Fruit fly (Drosophila melanogaster) whole organism, embryonic: Measurements from ENCODE around the gene CG31809.

ENCODE experiments used
- ATbp ChIP-seq: fragments of 200-800 bp; sonication (Bioruptor generic); optimal IDR thresholded peaks from 2 replicates; lab custom pipeline; 2017; ENCODE audit warnings: missing biosample characterization, mild to moderate bottlenecking, missing genetic modification characterization, missing genetic modification reagents
- Abd-B ChIP-seq: fragments of 200-800 bp; sonication (Bioruptor generic); optimal IDR thresholded peaks from 2 replicates; lab custom pipeline; 2018; ENCODE audit warnings: missing biosample characterization, mild to moderate bottlenecking, missing genetic modification characterization, moderate library complexity
- Atf3 ChIP-seq: fragments of 200-800 bp; sonication (Bioruptor generic); optimal IDR thresholded peaks from 3 replicates; lab custom pipeline; 2016; ENCODE audit warnings: missing biosample characterization, missing genetic modification characterization
- CG11398 ChIP-seq: fragments of 200-800 bp; sonication (Bioruptor generic); optimal IDR thresholded peaks from 2 replicates; lab custom pipeline; 2016; ENCODE audit warnings: missing biosample characterization, missing genetic modification characterization
- CG12219 ChIP-seq: fragments of 200-800 bp; sonication (Bioruptor generic); optimal IDR thresholded peaks from 3 replicates; lab custom pipeline; 2018; ENCODE audit warnings: missing biosample characterization, mild to moderate bottlenecking, missing genetic modification characterization
- CG12236 ChIP-seq: fragments of 200-800 bp; sonication (Bioruptor generic); optimal IDR thresholded peaks from 2 replicates; lab custom pipeline; 2016; ENCODE audit warnings: missing biosample characterization, missing genetic modification characterization
- CG13624 ChIP-seq: fragments of 200-800 bp; sonication (Bioruptor generic); optimal IDR thresholded peaks from 2 replicates; lab custom pipeline; 2016; ENCODE audit warnings: missing biosample characterization, missing genetic modification characterization
- CG15514 ChIP-seq: fragments of 200-800 bp; sonication (Bioruptor generic); optimal IDR thresholded peaks from 3 replicates; lab custom pipeline; 2017; ENCODE audit warnings: missing biosample characterization, missing genetic modification characterization, mild to moderate bottlenecking, moderate library complexity, missing genetic modification reagents
- CG1603 ChIP-seq: fragments of 200-800 bp; sonication (Bioruptor generic); optimal IDR thresholded peaks from 2 replicates; lab custom pipeline; 2019; ENCODE audit warnings: missing biosample characterization, mild to moderate bottlenecking, missing genetic modification characterization, moderate library complexity
- CG31441 ChIP-seq: fragments of 200-800 bp; sonication (Bioruptor generic); IDR thresholded peaks from 2 replicates; pipeline ENCODE4 v1.3.6; 2022; ENCODE audit warnings: missing biosample characterization, missing genetic modification characterization
- CG32767 ChIP-seq: fragments of 200-800 bp; sonication (Bioruptor generic); IDR thresholded peaks from 2 replicates; pipeline ENCODE4 v1.3.6; 2022; ENCODE audit warnings: missing biosample characterization, missing genetic modification characterization
- CG34224 ChIP-seq: fragments of 200-800 bp; sonication (Bioruptor generic); IDR thresholded peaks from 3 replicates; pipeline ENCODE4 v1.3.6; 2022; ENCODE audit warnings: missing biosample characterization, missing genetic modification characterization; ENCODE audit not compliant: partially characterized antibody
- CG34422 ChIP-seq: fragments of 200-800 bp; sonication (Bioruptor generic); IDR thresholded peaks from 3 replicates; pipeline ENCODE4 v1.3.6; 2022; ENCODE audit warnings: missing biosample characterization, missing genetic modification characterization
- CG4360 ChIP-seq: fragments of 200-800 bp; sonication (Bioruptor generic); IDR thresholded peaks from 2 replicates; pipeline ENCODE4 v1.3.6; 2022; ENCODE audit warnings: missing biosample characterization, missing genetic modification characterization
- CG8281 ChIP-seq: fragments of 200-800 bp; sonication (Bioruptor generic); optimal IDR thresholded peaks from 2 replicates; lab custom pipeline; 2018; ENCODE audit warnings: missing biosample characterization, mild to moderate bottlenecking, missing genetic modification characterization, moderate library complexity
- CG8290 ChIP-seq, 3 experiments: fragments of 200-800 bp; sonication (Bioruptor generic); optimal IDR thresholded peaks; 2 replicates each; lab custom pipeline; 2016 to 2019; ENCODE audit warnings: missing biosample characterization in 3 of 3, missing genetic modification characterization in 3 of 3, mild to moderate bottlenecking in 2 of 3, moderate library complexity in 1 of 3
- CG8478 ChIP-seq: fragments of >200 bp; optimal IDR thresholded peaks from 2 replicates; lab custom pipeline; 2018
- CG8765 ChIP-seq: fragments of 200-800 bp; sonication (Bioruptor generic); IDR thresholded peaks from 2 replicates; pipeline ENCODE4 v1.3.6; 2022; ENCODE audit warnings: missing biosample characterization, missing genetic modification characterization
- CG9932 ChIP-seq: fragments of 200-800 bp; sonication (Bioruptor generic); IDR thresholded peaks from 2 replicates; pipeline ENCODE4 v1.3.6; 2022; ENCODE audit warnings: missing biosample characterization, missing genetic modification characterization
- CrebB ChIP-seq: fragments of 200-800 bp; sonication (Bioruptor generic); optimal IDR thresholded peaks from 3 replicates; lab custom pipeline; 2018; ENCODE audit warnings: missing biosample characterization, mild to moderate bottlenecking, missing genetic modification characterization
- D19A ChIP-seq: fragments of 200-800 bp; optimal IDR thresholded peaks from 3 replicates; lab custom pipeline; 2019; ENCODE audit warnings: missing biosample characterization, mild to moderate bottlenecking, missing genetic modification characterization, moderate library complexity
- E2f2 ChIP-seq: fragments of 200-800 bp; sonication (Bioruptor generic); IDR thresholded peaks from 2 replicates; pipeline ENCODE4 v1.3.6; 2022; ENCODE audit warnings: missing biosample characterization, missing genetic modification characterization
- Eip74EF ChIP-seq, 2 experiments: fragments of 200-800 bp in 1 of 2; fragments of >200 bp in 1 of 2; sonication (Bioruptor generic) in 1 of 2; optimal IDR thresholded peaks; 2 replicates each; lab custom pipeline; 2017 to 2019; ENCODE audit warnings: missing biosample characterization in 2 of 2, missing genetic modification characterization in 2 of 2, mild to moderate bottlenecking in 1 of 2, moderate library complexity in 1 of 2
- Ets65A ChIP-seq: fragments of 200-800 bp; sonication (Bioruptor generic); peaks from one replicate; lab custom pipeline; 2016; ENCODE audit warnings: missing biosample characterization, missing genetic modification characterization
- Gug ChIP-seq: fragments of 200-800 bp; sonication (Bioruptor generic); IDR thresholded peaks from 4 replicates; pipeline ENCODE4 v1.3.6; 2022; ENCODE audit warnings: missing biosample characterization, missing genetic modification characterization
- H15 ChIP-seq: fragments of 200-800 bp; sonication (Bioruptor generic); IDR thresholded peaks from 3 replicates; pipeline ENCODE4 v1.3.6; 2022; ENCODE audit warnings: missing biosample characterization, missing genetic modification characterization
- HHEX ChIP-seq: fragments of 200-800 bp; sonication (Bioruptor generic); optimal IDR thresholded peaks from 3 replicates; lab custom pipeline; 2017; ENCODE audit warnings: missing biosample characterization, mild to moderate bottlenecking, missing genetic modification characterization, missing genetic modification reagents
- Hand ChIP-seq: fragments of 200-800 bp; sonication (Bioruptor generic); optimal IDR thresholded peaks from 2 replicates; lab custom pipeline; 2017; ENCODE audit warnings: mild to moderate bottlenecking, missing biosample characterization, missing genetic modification reagents, missing genetic modification characterization
- Jarid2 ChIP-seq: fragments of 200-800 bp; sonication (Bioruptor generic); optimal IDR thresholded peaks from 3 replicates; lab custom pipeline; 2017; ENCODE audit warnings: mild to moderate bottlenecking, missing biosample characterization, missing genetic modification reagents, missing genetic modification characterization
- NK7.1 ChIP-seq: fragments of 200-800 bp; sonication (Bioruptor generic); optimal IDR thresholded peaks from 3 replicates; lab custom pipeline; 2016; ENCODE audit warnings: missing biosample characterization, missing genetic modification characterization
- PHDP ChIP-seq: fragments of 200-800 bp; sonication (Bioruptor generic); optimal IDR thresholded peaks from 3 replicates; lab custom pipeline; 2018; ENCODE audit warnings: missing biosample characterization, mild to moderate bottlenecking, missing genetic modification characterization, moderate library complexity
- Pdp1 ChIP-seq, 2 experiments: fragments of 200-800 bp; sonication (Bioruptor generic); optimal IDR thresholded peaks; 3 replicates each; lab custom pipeline; 2016; ENCODE audit warnings: missing biosample characterization in 2 of 2, missing genetic modification characterization in 2 of 2, mild to moderate bottlenecking in 1 of 2, moderate library complexity in 1 of 2
- Side ChIP-seq: fragments of 200-800 bp; sonication (Bioruptor generic); optimal IDR thresholded peaks from 2 replicates; lab custom pipeline; 2016; ENCODE audit warnings: missing biosample characterization, missing genetic modification characterization
- Taf1 ChIP-seq: fragments of 200-800 bp; sonication (Bioruptor generic); IDR thresholded peaks from 2 replicates; pipeline ENCODE4 v1.3.6; 2022; ENCODE audit warnings: missing biosample characterization, missing genetic modification characterization
- Vsx1 ChIP-seq: fragments of 200-800 bp; sonication (Bioruptor generic); optimal IDR thresholded peaks from 2 replicates; lab custom pipeline; 2017; ENCODE audit warnings: missing biosample characterization, mild to moderate bottlenecking, missing genetic modification characterization, missing genetic modification reagents
- ab ChIP-seq: fragments of 200-800 bp; sonication (Bioruptor generic); optimal IDR thresholded peaks from 2 replicates; lab custom pipeline; 2016; ENCODE audit warnings: missing biosample characterization, missing genetic modification characterization
- ash1 ChIP-seq: fragments of 200-800 bp; sonication (Bioruptor generic); optimal IDR thresholded peaks from 2 replicates; lab custom pipeline; 2018; ENCODE audit warnings: missing biosample characterization, mild to moderate bottlenecking, missing genetic modification characterization
- az2 ChIP-seq: fragments of 200-800 bp; sonication (Bioruptor generic); optimal IDR thresholded peaks from 3 replicates; lab custom pipeline; 2016; ENCODE audit warnings: missing biosample characterization, missing genetic modification characterization
- br ChIP-seq: fragments of >200 bp; optimal IDR thresholded peaks from 2 replicates; lab custom pipeline; 2017
- bsh ChIP-seq, 2 experiments: fragments of 200-800 bp; sonication (Bioruptor generic); optimal IDR thresholded peaks; 2 replicates each; lab custom pipeline; 2017 to 2018; ENCODE audit warnings: mild to moderate bottlenecking in 2 of 2, missing biosample characterization in 2 of 2, missing genetic modification characterization in 2 of 2, moderate library complexity in 1 of 2
- danr ChIP-seq: fragments of 200-800 bp; sonication (Bioruptor generic); IDR thresholded peaks from 2 replicates; pipeline ENCODE4 v1.3.6; 2022; ENCODE audit warnings: missing biosample characterization, missing genetic modification characterization
- dmrt99B ChIP-seq: fragments of 200-800 bp; sonication (Bioruptor generic); optimal IDR thresholded peaks from 2 replicates; lab custom pipeline; 2018; ENCODE audit warnings: missing biosample characterization, mild to moderate bottlenecking, missing genetic modification characterization, moderate library complexity
- fu2 ChIP-seq: fragments of 200-800 bp; sonication (Bioruptor generic); optimal IDR thresholded peaks from 2 replicates; lab custom pipeline; 2016; ENCODE audit warnings: missing biosample characterization, missing genetic modification characterization
- gcm ChIP-seq: fragments of 200-800 bp; sonication (Bioruptor generic); optimal IDR thresholded peaks from 2 replicates; lab custom pipeline; 2019; ENCODE audit warnings: missing biosample characterization, mild to moderate bottlenecking, missing genetic modification characterization, moderate library complexity
- mam ChIP-seq: fragments of 200-800 bp; sonication (Bioruptor generic); optimal IDR thresholded peaks from 3 replicates; lab custom pipeline; 2016; ENCODE audit warnings: missing biosample characterization, missing genetic modification characterization
- mirr ChIP-seq: fragments of 200-800 bp; sonication (Bioruptor generic); optimal IDR thresholded peaks from 3 replicates; lab custom pipeline; 2018; ENCODE audit warnings: missing biosample characterization, mild to moderate bottlenecking, missing genetic modification characterization
- pita ChIP-seq: fragments of 200-800 bp; sonication (Bioruptor generic); optimal IDR thresholded peaks from 2 replicates; lab custom pipeline; 2017; ENCODE audit warnings: missing biosample characterization, mild to moderate bottlenecking, missing genetic modification characterization
- row ChIP-seq: fragments of 200-800 bp; sonication (Bioruptor generic); IDR thresholded peaks from 3 replicates; pipeline ENCODE4 v1.3.6; 2022; ENCODE audit warnings: missing biosample characterization, missing genetic modification characterization
- scrt ChIP-seq: fragments of 200-800 bp; sonication (Bioruptor generic); optimal IDR thresholded peaks from 2 replicates; lab custom pipeline; 2018; ENCODE audit warnings: missing biosample characterization, mild to moderate bottlenecking, missing genetic modification characterization, moderate library complexity
- trh ChIP-seq: fragments of 200-800 bp; sonication (Bioruptor generic); optimal IDR thresholded peaks from 2 replicates; lab custom pipeline; 2016; ENCODE audit warnings: missing biosample characterization, missing genetic modification characterization
- unc-4 ChIP-seq: fragments of 200-800 bp; sonication (Bioruptor generic); IDR thresholded peaks from 2 replicates; pipeline ENCODE4 v1.3.6; 2022; ENCODE audit warnings: missing biosample characterization, missing genetic modification characterization; ENCODE audit not compliant: partially characterized antibody

CG31809 gene

DNA sequence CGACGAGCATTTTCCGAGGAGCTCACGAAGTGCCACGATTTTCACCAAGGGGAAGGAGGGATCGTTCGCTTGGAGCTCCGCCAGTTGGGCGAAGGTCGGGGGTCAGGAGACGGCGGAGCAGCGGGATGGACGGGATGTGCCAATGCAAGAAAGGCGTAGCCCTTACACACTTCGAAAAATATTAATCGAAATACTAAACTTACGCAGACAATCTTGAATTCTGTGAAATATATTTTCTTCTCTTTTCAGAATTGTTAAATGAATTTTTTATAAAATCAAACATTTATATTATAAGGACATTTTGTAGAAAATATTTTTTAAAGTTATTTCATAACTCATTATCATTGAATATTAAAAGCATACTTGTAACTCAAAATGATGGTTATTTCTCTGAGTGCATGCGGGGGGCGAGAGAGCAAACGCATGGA is 10.4 kb upstream of the CG31809 start (continued):
- no peak for TF ChIP-seq CG8765 (GFP tag; lab: Robert Waterston, UW)
- no peak for TF ChIP-seq scrt (GFP tag; lab: Kevin White, UChicago)
- no peak for TF ChIP-seq ash1 (GFP tag; lab: Kevin White, UChicago)
- no peak for TF ChIP-seq Side
- peak; percentile 64 for TF ChIP-seq row (GFP tag; lab: Robert Waterston, UW)
- peak; percentile 80 for TF ChIP-seq Ets65A (GFP tag; lab: Kevin White, UChicago)
- no peak for TF ChIP-seq mam
- no peak for TF ChIP-seq mirr (GFP tag; lab: Kevin White, UChicago)
- peak; percentile 45 for TF ChIP-seq D19A (tag; lab: Kevin White, UChicago)
- TF ChIP-seq CG9932 (GFP tag; lab: Robert Waterston, UW), result peak; percentile 39; the same call in 1 of the 2 replicates
- TF ChIP-seq Hand, result no peak
- 0 out of 2 replicates have a peak, but pooled peaks have one; percentile 27 for TF ChIP-seq CG32767 (GFP tag; lab: Robert Waterston, UW)
- TF ChIP-seq CG31441, result peak; percentile 67
- TF ChIP-seq CG34422 (GFP tag; lab: Robert Waterston, UW), result no peak
- no peak for TF ChIP-seq Eip74EF (GFP tag; optimal IDR thresholded peaks at IDR 0.05; lab: Kevin White, UChicago)
- peak; percentile 29; the same call in 1 of the 2 replicates for TF ChIP-seq E2f2 (GFP tag; lab: Robert Waterston, UW)
- no peak for TF ChIP-seq CG8281 (tag; lab: Kevin White, UChicago)
- no peak for TF ChIP-seq unc-4 (GFP tag; lab: Robert Waterston, UW)
- TF ChIP-seq HHEX, result peak; percentile 24
- no peak for TF ChIP-seq CG1603
- no peak for TF ChIP-seq ab
- no peak for TF ChIP-seq trh
- no peak for TF ChIP-seq az2 (GFP tag; lab: Kevin White, UChicago)
- TF ChIP-seq NK7.1, result no peak
- TF ChIP-seq Atf3 (GFP tag; lab: Kevin White, UChicago), result no peak
- TF ChIP-seq Pdp1 (GFP tag; optimal IDR thresholded peaks at IDR 0.05; lab: Kevin White, UChicago), result no peak
- peak; percentile 75 for TF ChIP-seq dmrt99B (tag; lab: Kevin White, UChicago)
- no peak for TF ChIP-seq br (lab: Kevin White, UChicago)
- TF ChIP-seq Abd-B (GFP tag; lab: Kevin White, UChicago), result peak; percentile 46
- TF ChIP-seq CrebB (tag; lab: Kevin White, UChicago), result no peak
- no peak for TF ChIP-seq fu2 (GFP tag; lab: Kevin White, UChicago)
- TF ChIP-seq Taf1 (GFP tag; lab: Robert Waterston, UW), result 0 out of 2 replicates have a peak, but pooled peaks have one; percentile 6
- TF ChIP-seq ATbp, result peak; percentile 42
- peak; percentile 29 for TF ChIP-seq Vsx1 (GFP tag; lab: Kevin White, UChicago)
- TF ChIP-seq PHDP, result peak; percentile 60
- TF ChIP-seq CG12219 (GFP tag; lab: Kevin White, UChicago), result no peak
- TF ChIP-seq H15 (GFP tag; lab: Robert Waterston, UW), result no peak
- TF ChIP-seq bsh (GFP tag; optimal IDR thresholded peaks at IDR 0.05; lab: Kevin White, UChicago), result peak in 1 of 2 experiments; percentile 51
- no peak for TF ChIP-seq danr (GFP tag; lab: Robert Waterston, UW)
- TF ChIP-seq CG4360, result no peak
- TF ChIP-seq CG12236 (GFP tag; lab: Kevin White, UChicago), result no peak
- TF ChIP-seq Gug (GFP tag; lab: Robert Waterston, UW), result no peak
- TF ChIP-seq Jarid2 (GFP tag; lab: Kevin White, UChicago), result no peak
- TF ChIP-seq pita, result no peak
- no peak for TF ChIP-seq CG13624 (GFP tag; lab: Kevin White, UChicago)
- no peak for TF ChIP-seq CG34224
- no peak for TF ChIP-seq gcm (GFP tag; lab: Kevin White, UChicago)
- no peak for TF ChIP-seq CG15514
- no peak for TF ChIP-seq CG11398 (GFP tag; lab: Kevin White, UChicago)
- TF ChIP-seq CG8478 (lab: Kevin White, UChicago), result no peak
- no peak for TF ChIP-seq CG8290 (GFP tag; optimal IDR thresholded peaks at IDR 0.05; lab: Kevin White, UChicago)
- no peak for TF ChIP-seq CG8290 (tag; optimal IDR thresholded peaks at IDR 0.05; lab: Kevin White, UChicago)
